Worm (Caenorhabditis elegans) whole organism, L2 larva: ENCODE data around the gene kcnl-3.

Experiments
- C34F6.9 ChIP-seq: fragments of 150-350 bp; optimal IDR thresholded peaks from 2 replicates; lab custom pipeline; 2014; ENCODE audit warnings: missing biosample characterization, missing genetic modification characterization
- F13H6.1 ChIP-seq: sonication (generic microtip); optimal IDR thresholded peaks from 2 replicates; lab custom pipeline; 2016; ENCODE audit warnings: missing genetic modification characterization, missing compliant biosample characterization
- R02D3.7 ChIP-seq: fragments of 150-350 bp; optimal IDR thresholded peaks from 2 replicates; lab custom pipeline; 2014; ENCODE audit warnings: missing biosample characterization, missing genetic modification characterization
- Y55F3AM.14 ChIP-seq: fragments of 200-800 bp; sonication (Bioruptor generic); optimal IDR thresholded peaks from 2 replicates; lab custom pipeline; 2018; ENCODE audit warnings: mild to moderate bottlenecking, missing genetic modification characterization, missing compliant biosample characterization
- ZK546.5 ChIP-seq: sonication (generic microtip); optimal IDR thresholded peaks from 2 replicates; lab custom pipeline; 2017; ENCODE audit warnings: missing biosample characterization, missing genetic modification characterization
- alr-1 ChIP-seq: fragments of 150-350 bp; optimal IDR thresholded peaks from 2 replicates; lab custom pipeline; 2014; ENCODE audit warnings: missing biosample characterization, missing genetic modification characterization
- aly-2 ChIP-seq: fragments of 150-350 bp; optimal IDR thresholded peaks from 2 replicates; lab custom pipeline; 2014; ENCODE audit warnings: missing biosample characterization, missing genetic modification characterization
- ama-1 ChIP-seq: fragments of 150-350 bp; optimal IDR thresholded peaks from 2 replicates; lab custom pipeline; 2018; ENCODE audit warnings: inconsistent platforms
- blmp-1 ChIP-seq: sonication (generic microtip); optimal IDR thresholded peaks from 2 replicates; lab custom pipeline; 2017; ENCODE audit warnings: missing genetic modification characterization, mild to moderate bottlenecking, missing compliant biosample characterization, antibody characterized with exemption, moderate library complexity; ENCODE audit not compliant: insufficient read depth
- ceh-16 ChIP-seq: fragments of 150-350 bp; optimal IDR thresholded peaks from 2 replicates; lab custom pipeline; 2014; ENCODE audit warnings: missing biosample characterization, missing genetic modification characterization
- ceh-82 ChIP-seq: fragments of 150-350 bp; optimal IDR thresholded peaks from 2 replicates; lab custom pipeline; 2014; ENCODE audit warnings: missing biosample characterization, missing genetic modification characterization
- crh-2 ChIP-seq: sonication (generic microtip); optimal IDR thresholded peaks from 2 replicates; lab custom pipeline; 2017; ENCODE audit warnings: missing biosample characterization, missing genetic modification characterization
- dmd-4 ChIP-seq: sonication (generic microtip); optimal IDR thresholded peaks from 2 replicates; lab custom pipeline; 2017; ENCODE audit warnings: missing biosample characterization, missing genetic modification characterization
- egl-27 ChIP-seq: sonication (generic microtip); optimal IDR thresholded peaks from 3 replicates; lab custom pipeline; 2017; ENCODE audit warnings: missing biosample characterization, missing genetic modification reagents, missing genetic modification characterization
- elt-1 ChIP-seq: fragments of 150-350 bp; optimal IDR thresholded peaks from 2 replicates; lab custom pipeline; 2014; ENCODE audit warnings: missing biosample characterization, missing genetic modification characterization
- elt-3 ChIP-seq: sonication (generic microtip); optimal IDR thresholded peaks from 2 replicates; lab custom pipeline; 2017; ENCODE audit warnings: missing biosample characterization, missing genetic modification characterization
- fos-1 ChIP-seq: fragments of 150-350 bp; optimal IDR thresholded peaks from 2 replicates; lab custom pipeline; 2014; ENCODE audit warnings: missing biosample characterization, missing genetic modification characterization
- gmeb-1 ChIP-seq: fragments of 150-350 bp; optimal IDR thresholded peaks from 2 replicates; lab custom pipeline; 2014; ENCODE audit warnings: missing biosample characterization, missing genetic modification characterization
- lin-11 ChIP-seq: fragments of 150-350 bp; sonication (generic microtip); optimal IDR thresholded peaks from 2 replicates; lab custom pipeline; 2014; ENCODE audit warnings: missing biosample characterization, missing genetic modification characterization, inconsistent platforms, mixed read lengths
- lin-13 ChIP-seq: fragments of 150-350 bp; optimal IDR thresholded peaks from 2 replicates; lab custom pipeline; 2014; ENCODE audit warnings: missing biosample characterization, missing genetic modification reagents, missing genetic modification characterization
- lin-39 ChIP-seq: fragments of 150-350 bp; optimal IDR thresholded peaks from 2 replicates; lab custom pipeline; 2014; ENCODE audit warnings: missing biosample characterization, missing genetic modification reagents, missing genetic modification characterization
- lsy-2 ChIP-seq, 2 experiments: fragments of 150-350 bp in 1 of 2; sonication (generic microtip) in 1 of 2; optimal IDR thresholded peaks; 2 replicates each; lab custom pipeline; 2014 to 2017; ENCODE audit warnings: missing biosample characterization in 2 of 2, missing genetic modification characterization in 2 of 2
- mab-5 ChIP-seq: fragments of 150-350 bp; optimal IDR thresholded peaks from 2 replicates; lab custom pipeline; 2014; ENCODE audit warnings: missing biosample characterization, missing genetic modification characterization
- mbf-1 ChIP-seq: sonication (generic microtip); optimal IDR thresholded peaks from 2 replicates; lab custom pipeline; 2017; ENCODE audit warnings: missing biosample characterization, missing genetic modification characterization
- mdl-1 ChIP-seq, 2 experiments: fragments of 150-350 bp in 1 of 2; sonication (generic microtip) in 1 of 2; optimal IDR thresholded peaks; 2 replicates each; lab custom pipeline; 2017; ENCODE audit warnings: missing biosample characterization in 2 of 2, missing genetic modification characterization in 2 of 2
- nhr-10 ChIP-seq: sonication (generic microtip); optimal IDR thresholded peaks from 2 replicates; lab custom pipeline; 2017; ENCODE audit warnings: missing biosample characterization, missing genetic modification characterization
- nhr-11 ChIP-seq: fragments of 150-350 bp; optimal IDR thresholded peaks from 2 replicates; lab custom pipeline; 2014; ENCODE audit warnings: missing biosample characterization, missing genetic modification characterization
- nhr-12 ChIP-seq: fragments of 150-350 bp; optimal IDR thresholded peaks from 2 replicates; lab custom pipeline; 2014; ENCODE audit warnings: missing biosample characterization, missing genetic modification characterization
- nhr-129 ChIP-seq: fragments of 150-350 bp; optimal IDR thresholded peaks from 2 replicates; lab custom pipeline; 2014; ENCODE audit warnings: missing biosample characterization, missing genetic modification characterization
- nhr-21 ChIP-seq: fragments of 150-350 bp; optimal IDR thresholded peaks from 2 replicates; lab custom pipeline; 2014; ENCODE audit warnings: missing biosample characterization, missing genetic modification characterization
- nhr-23 ChIP-seq: fragments of 150-350 bp; optimal IDR thresholded peaks from 2 replicates; lab custom pipeline; 2014; ENCODE audit warnings: missing biosample characterization, missing genetic modification reagents, missing genetic modification characterization
- nhr-237 ChIP-seq: fragments of 150-350 bp; optimal IDR thresholded peaks from 2 replicates; lab custom pipeline; 2014; ENCODE audit warnings: missing biosample characterization, missing genetic modification characterization
- nhr-25 ChIP-seq: fragments of 150-350 bp; sonication (generic microtip); optimal IDR thresholded peaks from 3 replicates; lab custom pipeline; 2014; ENCODE audit warnings: missing biosample characterization, missing genetic modification characterization
- nhr-6 ChIP-seq: fragments of 150-350 bp; optimal IDR thresholded peaks from 2 replicates; lab custom pipeline; 2014; ENCODE audit warnings: missing biosample characterization, missing genetic modification characterization
- nhr-77 ChIP-seq: fragments of 150-350 bp; optimal IDR thresholded peaks from 2 replicates; lab custom pipeline; 2014; ENCODE audit warnings: missing biosample characterization, missing genetic modification characterization
- peb-1 ChIP-seq: fragments of 150-350 bp; optimal IDR thresholded peaks from 2 replicates; lab custom pipeline; 2014; ENCODE audit warnings: missing biosample characterization, missing genetic modification characterization
- sem-4 ChIP-seq: fragments of 150-350 bp; optimal IDR thresholded peaks from 2 replicates; lab custom pipeline; 2014; ENCODE audit warnings: missing biosample characterization, missing genetic modification reagents, missing genetic modification characterization
- skn-1 ChIP-seq: sonication (generic microtip); optimal IDR thresholded peaks from 2 replicates; lab custom pipeline; 2017; ENCODE audit warnings: missing biosample characterization, missing genetic modification characterization
- sma-3 ChIP-seq: sonication (generic microtip); optimal IDR thresholded peaks from 2 replicates; lab custom pipeline; 2016; ENCODE audit warnings: missing genetic modification reagents, missing genetic modification characterization, missing compliant biosample characterization
- sma-9 ChIP-seq, 2 experiments: fragments of 150-350 bp in 1 of 2; sonication (generic microtip) in 1 of 2; optimal IDR thresholded peaks; 2 replicates each; lab custom pipeline; 2014 to 2016; ENCODE audit warnings: missing genetic modification characterization in 2 of 2, mild to moderate bottlenecking in 1 of 2, missing biosample characterization in 1 of 2, missing compliant biosample characterization in 1 of 2, missing genetic modification reagents in 1 of 2, moderate library complexity in 1 of 2
- snpc-4 ChIP-seq: fragments of 150-350 bp; optimal IDR thresholded peaks from 2 replicates; lab custom pipeline; 2014; ENCODE audit warnings: missing biosample characterization, missing genetic modification characterization
- unc-39 ChIP-seq: fragments of 150-350 bp; optimal IDR thresholded peaks from 2 replicates; lab custom pipeline; 2014; ENCODE audit warnings: missing biosample characterization, missing genetic modification characterization
- unc-55 ChIP-seq: fragments of 150-350 bp; sonication (generic microtip); optimal IDR thresholded peaks from 3 replicates; lab custom pipeline; 2014; ENCODE audit warnings: missing biosample characterization, missing genetic modification reagents, missing genetic modification characterization
- unc-62 ChIP-seq: fragments of 150-350 bp; optimal IDR thresholded peaks from 2 replicates; lab custom pipeline; 2014; ENCODE audit warnings: missing biosample characterization, missing genetic modification reagents, missing genetic modification characterization
- zag-1 ChIP-seq: fragments of 150-350 bp; optimal IDR thresholded peaks from 2 replicates; lab custom pipeline; 2014; ENCODE audit warnings: missing biosample characterization, missing genetic modification characterization
- ztf-1 ChIP-seq: fragments of 200-800 bp; sonication (Bioruptor generic); conservative IDR thresholded peaks from 2 replicates; pipeline ENCODE4 v1.3.6; 2022; ENCODE audit warnings: missing genetic modification characterization, missing compliant biosample characterization
- ztf-11 ChIP-seq: sonication (generic microtip); optimal IDR thresholded peaks from 2 replicates; lab custom pipeline; 2017; ENCODE audit warnings: missing biosample characterization, missing genetic modification characterization
- ztf-4 ChIP-seq: fragments of 150-350 bp; optimal IDR thresholded peaks from 2 replicates; lab custom pipeline; 2014; ENCODE audit warnings: missing biosample characterization, missing genetic modification characterization

Gene kcnl-3

DNA sequence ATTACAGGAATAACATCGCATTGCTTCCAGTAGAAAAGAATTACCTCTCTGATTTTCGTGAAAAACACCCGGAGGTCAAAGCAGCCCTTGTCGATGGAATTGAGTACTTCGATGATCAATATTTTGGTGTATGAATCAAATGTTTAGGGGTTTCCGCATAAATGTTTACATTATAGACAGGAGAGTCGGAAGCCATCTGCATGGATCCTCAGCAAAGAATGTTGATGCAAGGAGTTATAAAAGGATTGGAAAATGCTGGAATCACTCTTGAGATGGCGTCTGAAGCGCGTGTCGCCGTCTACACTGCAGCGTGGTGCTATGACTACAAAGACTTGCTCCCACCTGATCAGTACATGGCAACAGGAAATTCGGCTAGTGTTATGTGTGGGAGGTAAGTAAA is 27.6 kb downstream of the kcnl-3 start, which contains the start of gene C41A3.2:
C41A3.2 (minus strand) TSS at position 101 of the 400 bp plus-strand sequence.
- TF ChIP-seq zag-1 (tag; lab: Kevin White, UChicago) = no peak
- no peak for TF ChIP-seq egl-27 (tag; lab: Kevin White, UChicago)
- no peak for TF ChIP-seq dmd-4 (tag; lab: Kevin White, UChicago)
- TF ChIP-seq gmeb-1 (tag; lab: Kevin White, UChicago) = no peak
- TF ChIP-seq nhr-237 = no peak
- no peak for TF ChIP-seq mdl-1 (tag; optimal IDR thresholded peaks at IDR 0.05; lab: Kevin White, UChicago)
- no peak for TF ChIP-seq ztf-4 (tag; lab: Kevin White, UChicago)
- TF ChIP-seq F13H6.1 (tag; lab: Kevin White, UChicago) = no peak
- no peak for TF ChIP-seq nhr-6 (tag; lab: Kevin White, UChicago)
- TF ChIP-seq fos-1 (tag; lab: Kevin White, UChicago) = no peak
- TF ChIP-seq nhr-129 (tag; lab: Kevin White, UChicago) = no peak
- TF ChIP-seq nhr-11 (tag; lab: Kevin White, UChicago) = no peak
- no peak for TF ChIP-seq peb-1 (tag; lab: Kevin White, UChicago)
- TF ChIP-seq, all 48 proteins: peak for 0

DNA sequence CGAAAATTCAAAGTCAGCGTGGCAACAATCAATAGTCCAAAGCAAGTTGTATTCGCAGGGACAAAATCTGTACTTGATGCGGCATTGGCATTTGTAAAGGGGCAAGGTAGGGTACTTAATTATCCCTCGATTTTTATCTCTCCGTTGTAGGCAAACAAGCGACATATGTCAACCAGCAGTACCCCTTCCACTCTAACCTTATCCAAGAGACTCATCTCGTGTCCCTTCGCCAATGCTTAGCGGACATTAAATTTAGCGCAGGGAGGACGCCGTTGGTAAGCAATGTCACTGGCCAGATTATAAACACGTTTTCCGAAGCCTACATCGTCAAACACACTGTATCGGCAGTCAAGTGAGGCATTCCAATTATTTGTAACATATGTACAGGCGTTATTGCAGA is 42.7 kb downstream of the kcnl-3 start:
- TF ChIP-seq nhr-77 (tag; lab: Kevin White, UChicago) = peak; percentile 96
- TF ChIP-seq ceh-82 (tag; lab: Kevin White, UChicago) = peak; percentile 94
- TF ChIP-seq elt-3 (tag; lab: Kevin White, UChicago) = no peak
- peak; percentile 98 for TF ChIP-seq lin-11 (tag; lab: Kevin White, UChicago)
- TF ChIP-seq ceh-16 (tag; lab: Kevin White, UChicago) = peak; percentile 99
- peak; percentile 95 for TF ChIP-seq aly-2 (tag; lab: Kevin White, UChicago)
- peak; percentile 58 for TF ChIP-seq nhr-12
- peak; percentile 98 for TF ChIP-seq nhr-25 (tag; lab: Kevin White, UChicago)
- peak; percentile 96 for TF ChIP-seq nhr-10 (tag; lab: Kevin White, UChicago)
- no peak for TF ChIP-seq ama-1
- peak; percentile 98 for TF ChIP-seq fos-1 (tag; lab: Kevin White, UChicago)
- peak; percentile 83 for TF ChIP-seq alr-1 (tag; lab: Kevin White, UChicago)
- peak; percentile 98 for TF ChIP-seq nhr-6 (tag; lab: Kevin White, UChicago)
- peak; percentile 99 for TF ChIP-seq nhr-21 (tag; lab: Kevin White, UChicago)
- peak; percentile 93 for TF ChIP-seq gmeb-1 (tag; lab: Kevin White, UChicago)
- peak; percentile 51 for TF ChIP-seq ztf-11 (tag; lab: Kevin White, UChicago)
- TF ChIP-seq zag-1 (tag; lab: Kevin White, UChicago) = peak; percentile 96
- TF ChIP-seq skn-1 (tag; lab: Kevin White, UChicago) = peak; percentile 66
- TF ChIP-seq lin-13 = peak; percentile 96
- TF ChIP-seq peb-1 (tag; lab: Kevin White, UChicago) = peak; percentile 82
- no peak for TF ChIP-seq ztf-1
- peak; percentile 96 for TF ChIP-seq C34F6.9 (tag; lab: Kevin White, UChicago)
- TF ChIP-seq nhr-11 (tag; lab: Kevin White, UChicago) = peak; percentile 76
- TF ChIP-seq sem-4 = peak; percentile 98
- peak; percentile 84 for TF ChIP-seq unc-62 (GFP tag; lab: Kevin White, UChicago)
- TF ChIP-seq mbf-1 (tag; lab: Kevin White, UChicago) = peak; percentile 68
- TF ChIP-seq lsy-2 (tag; optimal IDR thresholded peaks at IDR 0.05; lab: Kevin White, UChicago) = peak; percentile 93 to 95
- TF ChIP-seq mdl-1 (tag; optimal IDR thresholded peaks at IDR 0.05; lab: Kevin White, UChicago) = peak in 1 of 2 experiments; percentile 89
- TF ChIP-seq blmp-1 (tag; lab: Kevin White, UChicago) = peak; percentile 86
- TF ChIP-seq sma-3 (GFP tag; lab: Kevin White, UChicago) = peak; percentile 99
- TF ChIP-seq R02D3.7 (tag; lab: Kevin White, UChicago) = peak; percentile 74
- TF ChIP-seq sma-9 (GFP tag; optimal IDR thresholded peaks at IDR 0.05; lab: Kevin White, UChicago) = peak; percentile 97
- no peak for TF ChIP-seq sma-9 (tag; optimal IDR thresholded peaks at IDR 0.05; lab: Kevin White, UChicago)
- TF ChIP-seq unc-55 = peak; percentile 99
- peak; percentile 99 for TF ChIP-seq F13H6.1 (tag; lab: Kevin White, UChicago)
- peak; percentile 90 for TF ChIP-seq egl-27 (tag; lab: Kevin White, UChicago)
- TF ChIP-seq dmd-4 (tag; lab: Kevin White, UChicago) = peak; percentile 73
- TF ChIP-seq Y55F3AM.14 (GFP tag; lab: Kevin White, UChicago) = peak; percentile 89
- TF ChIP-seq nhr-237 = peak; percentile 93
- peak; percentile 69 for TF ChIP-seq ZK546.5
- no peak for TF ChIP-seq elt-1 (tag; lab: Kevin White, UChicago)
- TF ChIP-seq nhr-23 (tag; lab: Kevin White, UChicago) = no peak
- TF ChIP-seq crh-2 (tag; lab: Kevin White, UChicago) = peak; percentile 99
- TF ChIP-seq nhr-129 (tag; lab: Kevin White, UChicago) = peak; percentile 100
- TF ChIP-seq mab-5 = peak; percentile 96
- TF ChIP-seq ztf-4 (tag; lab: Kevin White, UChicago) = peak; percentile 94
- TF ChIP-seq unc-39 (tag; lab: Kevin White, UChicago) = peak; percentile 93
- TF ChIP-seq snpc-4 (tag; lab: Kevin White, UChicago) = no peak
- peak; percentile 95 for TF ChIP-seq lin-39
- TF ChIP-seq, all 48 proteins: peak for 42
